Worm (Caenorhabditis elegans): ENCODE measurements around the gene F48B9.3.

DNA sequence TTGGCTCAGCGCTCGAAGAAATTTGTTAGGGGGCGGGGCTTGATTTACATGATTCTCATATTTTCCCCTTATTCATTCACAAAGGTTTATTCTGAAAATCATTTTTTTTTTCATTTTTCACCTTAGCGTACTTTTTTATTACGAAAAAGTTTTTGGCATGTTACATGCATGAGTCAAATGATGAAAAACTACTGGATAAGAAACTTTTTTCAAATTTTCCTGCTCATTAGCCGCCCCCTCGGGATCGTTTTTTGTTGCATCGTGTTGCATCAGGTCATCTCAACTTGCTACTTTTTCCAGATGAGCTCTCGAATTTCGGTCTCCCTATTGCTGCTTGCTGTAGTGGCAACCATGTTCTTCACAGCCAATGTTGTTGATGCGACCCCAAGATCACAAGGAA is 1.8 kb upstream of the F48B9.3 start, which contains the start of gene pdf-2:
- TF ChIP-seq him-1 (tag; optimal IDR thresholded peaks at IDR 0.05) (no peak), W03F9.2 (tag; optimal IDR thresholded peaks at IDR 0.05) (no peak), dao-5 (tag; optimal IDR thresholded peaks at IDR 0.05) (no peak)

All from whole organism, L4/young adult.